Fruit fly (Drosophila melanogaster): ENCODE data around the gene CG34316.

CG34316 gene

dm6 chr3R:15196134-15197034 is 34.0 kb upstream of the CG34316 start, which contains the start of the genes Kpc1 and CG42542 (continued):
- TF ChIP-seq pros (GFP tag; optimal IDR thresholded peaks at IDR 0.05) (no peak), wek (GFP tag; optimal IDR thresholded peaks at IDR 0.05) (no peak), Atf6 (GFP tag; IDR thresholded peaks at IDR 0.05) (peak; percentile 17; the same call in 1 of the 2 replicates), zfh2 (GFP tag; optimal IDR thresholded peaks at IDR 0.05) (peak; percentile 83), jumu (GFP tag; optimal IDR thresholded peaks at IDR 0.05) (peak; percentile 77), lilli (GFP tag; optimal IDR thresholded peaks at IDR 0.05) (peak; percentile 89), CG4854 (GFP tag; optimal IDR thresholded peaks at IDR 0.05) (no peak), CG7963 (GFP tag; IDR thresholded peaks at IDR 0.05; ENCODE audit: partially characterized antibody) (peak; percentile 28; the same call in 2 of the 3 replicates), Dad (GFP tag; optimal IDR thresholded peaks at IDR 0.05) (peak; percentile 50), CG17328 (GFP tag; IDR thresholded peaks at IDR 0.05) (peak; percentile 19; the same call in 1 of the 2 replicates), CG5245 (GFP tag; optimal IDR thresholded peaks at IDR 0.05) (peak; percentile 50), bbx (GFP tag; IDR thresholded peaks at IDR 0.05; ENCODE audit: partially characterized antibody) (peak; percentile 70), Drgx (GFP tag; IDR thresholded peaks at IDR 0.05) (no peak), emc (GFP tag; optimal IDR thresholded peaks at IDR 0.05) (peak; percentile 27), nerfin-1 (tag; optimal IDR thresholded peaks at IDR 0.05) (peak; percentile 40), CG11504 (tag; optimal IDR thresholded peaks at IDR 0.05) (no peak), vfl (GFP tag; optimal IDR thresholded peaks at IDR 0.05) (peak; percentile 63)

dm6 chr3R:15197373-15197772 is 33.0 kb upstream of the CG34316 start:
- TF ChIP-seq lab (GFP tag; optimal IDR thresholded peaks at IDR 0.05) (peak; percentile 20), p53 (GFP tag; optimal IDR thresholded peaks at IDR 0.05) (no peak), E2f1 (GFP tag; IDR thresholded peaks at IDR 0.05) (no peak), B-H2 (GFP tag; optimal IDR thresholded peaks at IDR 0.05) (no peak), CG9876 (GFP tag; optimal IDR thresholded peaks at IDR 0.05) (no peak), CG18599 (GFP tag; optimal IDR thresholded peaks at IDR 0.05) (peak; percentile 5), Dek (tag; optimal IDR thresholded peaks at IDR 0.05) (no peak), Pdp1 (GFP tag; optimal IDR thresholded peaks at IDR 0.05) (peak in 1 of 2 experiments; percentile 74), chinmo (GFP tag; IDR thresholded peaks at IDR 0.05; ENCODE audit: partially characterized antibody) (no peak), ash1 (GFP tag; optimal IDR thresholded peaks at IDR 0.05) (no peak), Awh (GFP tag; IDR thresholded peaks at IDR 0.05) (peak; percentile 36; the same call in 1 of the 2 replicates), CG13296 (GFP tag; optimal IDR thresholded peaks at IDR 0.05) (peak; percentile 20), CG1233 (GFP tag; optimal IDR thresholded peaks at IDR 0.05) (no peak), Med (GFP tag) (peak; percentile 10), CG2678 (tag; optimal IDR thresholded peaks at IDR 0.05) (peak; percentile 2), TFAM (GFP tag; optimal IDR thresholded peaks at IDR 0.05) (no peak), CG6765 (GFP tag; optimal IDR thresholded peaks at IDR 0.05) (peak; percentile 1), CG8359 (GFP tag; optimal IDR thresholded peaks at IDR 0.05; ENCODE audit: borderline replicate concordance) (no peak), CG7987 (GFP tag; optimal IDR thresholded peaks at IDR 0.05) (peak; percentile 6), Fer1 (GFP tag; optimal IDR thresholded peaks at IDR 0.05) (peak; percentile 18), CG18476 (GFP tag; optimal IDR thresholded peaks at IDR 0.05) (peak; percentile 24), CG17328 (GFP tag; IDR thresholded peaks at IDR 0.05) (no peak), CG13894 (tag; optimal IDR thresholded peaks at IDR 0.05) (peak; percentile 25), HHEX (GFP tag; optimal IDR thresholded peaks at IDR 0.05) (peak; percentile 12), ind (GFP tag; optimal IDR thresholded peaks at IDR 0.05) (no peak), CG7357 (GFP tag; IDR thresholded peaks at IDR 0.05) (no peak), CG3726 (GFP tag; IDR thresholded peaks at IDR 0.05) (no peak), bigmax (GFP tag; optimal IDR thresholded peaks at IDR 0.05) (no peak), repo (GFP tag; optimal IDR thresholded peaks at IDR 0.05) (no peak), eve (GFP tag; optimal IDR thresholded peaks at IDR 0.05) (no peak), CG1024 (GFP tag; IDR thresholded peaks at IDR 0.05) (no peak), CG13123 (GFP tag; optimal IDR thresholded peaks at IDR 0.05) (no peak)

All from whole organism, embryonic.